Fruit fly (Drosophila melanogaster): Measurements from ENCODE around the gene gb.

The gb gene

dm6 chr3R:27109458-27109857 lies 2.6 kb downstream of the gb start:
- TF ChIP-seq rn (GFP tag; IDR thresholded peaks at IDR 0.05) (no peak), CG8159 (tag; optimal IDR thresholded peaks at IDR 0.05) (no peak), fd96Ca (GFP tag; IDR thresholded peaks at IDR 0.05) (no peak), CG17806 (tag; optimal IDR thresholded peaks at IDR 0.05) (no peak), Ets98B (GFP tag; IDR thresholded peaks at IDR 0.05) (no peak), CG10348 (GFP tag; IDR thresholded peaks at IDR 0.05) (no peak), D1 (tag; optimal IDR thresholded peaks at IDR 0.05) (no peak), Snoo (tag; optimal IDR thresholded peaks at IDR 0.05) (no peak)

dm6 chr3R:27108111-27108510 lies 4.0 kb downstream of the gb start:
- TF ChIP-seq fd96Ca (GFP tag; IDR thresholded peaks at IDR 0.05) = no peak
- TF ChIP-seq CG9948 (tag; optimal IDR thresholded peaks at IDR 0.05) = no peak
- TF ChIP-seq Ets98B (GFP tag; IDR thresholded peaks at IDR 0.05) = no peak

- TF ChIP-seq fd96Ca (GFP tag; IDR thresholded peaks at IDR 0.05) (no peak), CG10348 (GFP tag; IDR thresholded peaks at IDR 0.05) (no peak), D1 (tag; optimal IDR thresholded peaks at IDR 0.05) (no peak), gl (tag; optimal IDR thresholded peaks at IDR 0.05) (no peak), CG14655 (GFP tag; optimal IDR thresholded peaks at IDR 0.05) (no peak), Pif1B (GFP tag; optimal IDR thresholded peaks at IDR 0.05) (no peak), CG12605 (GFP tag; IDR thresholded peaks at IDR 0.05) (no peak), CG17806 (tag; optimal IDR thresholded peaks at IDR 0.05) (no peak), CG34367 (tag; optimal IDR thresholded peaks at IDR 0.05) (no peak), CG4496 (GFP tag; IDR thresholded peaks at IDR 0.05) (no peak), Pif1A (GFP tag; optimal IDR thresholded peaks at IDR 0.05) (no peak), Snoo (tag; optimal IDR thresholded peaks at IDR 0.05) (no peak), CG15710 (tag; optimal IDR thresholded peaks at IDR 0.05) (no peak), CG9948 (tag; optimal IDR thresholded peaks at IDR 0.05) (no peak), EcR (GFP tag; optimal IDR thresholded peaks at IDR 0.05) (no peak), CG8301 (tag; optimal IDR thresholded peaks at IDR 0.05) (no peak), Ets98B (GFP tag; IDR thresholded peaks at IDR 0.05) (no peak), CG8159 (tag; optimal IDR thresholded peaks at IDR 0.05) (no peak), CG13204 (GFP tag; optimal IDR thresholded peaks at IDR 0.05) (no peak), CG32121 (GFP tag; IDR thresholded peaks at IDR 0.05) (no peak)
These were observed 5.9 kb downstream of the gb start, which contains the start of gene CAH9 for dm6 chr3R:27106134-27106694. Gene CAH9, minus strand, starts transcription at chr3R:27106184.

- TF ChIP-seq Snoo (tag; optimal IDR thresholded peaks at IDR 0.05) (no peak), CG12605 (GFP tag; IDR thresholded peaks at IDR 0.05) (no peak), CG9948 (tag; optimal IDR thresholded peaks at IDR 0.05) (no peak), CG8301 (tag; optimal IDR thresholded peaks at IDR 0.05) (no peak), CG14655 (GFP tag; optimal IDR thresholded peaks at IDR 0.05) (no peak), CG15710 (tag; optimal IDR thresholded peaks at IDR 0.05) (no peak), CG13204 (GFP tag; optimal IDR thresholded peaks at IDR 0.05) (no peak), gl (tag; optimal IDR thresholded peaks at IDR 0.05) (no peak), CG17806 (tag; optimal IDR thresholded peaks at IDR 0.05) (no peak), rn (GFP tag; IDR thresholded peaks at IDR 0.05) (no peak), Ets98B (GFP tag; IDR thresholded peaks at IDR 0.05) (no peak), fd96Ca (GFP tag; IDR thresholded peaks at IDR 0.05) (no peak), D1 (tag; optimal IDR thresholded peaks at IDR 0.05) (no peak), CG32121 (GFP tag; IDR thresholded peaks at IDR 0.05) (no peak), Pif1B (GFP tag; optimal IDR thresholded peaks at IDR 0.05) (no peak)
These were observed 6.6 kb downstream of the gb start for dm6 chr3R:27105439-27105838.

dm6 chr3R:27100930-27101329 lies 11.1 kb downstream of the gb start, which contains the start of gene Jhbp11:
Gene Jhbp11, plus strand, starts transcription at chr3R:27101230.
- TF ChIP-seq CG13204 (GFP tag; optimal IDR thresholded peaks at IDR 0.05) = no peak
- peak; percentile 28 for TF ChIP-seq CG8159 (tag; optimal IDR thresholded peaks at IDR 0.05)
- TF ChIP-seq EcR (GFP tag; optimal IDR thresholded peaks at IDR 0.05) = no peak
- TF ChIP-seq CG14655 (GFP tag; optimal IDR thresholded peaks at IDR 0.05) = peak; percentile 15
- peak; percentile 14 for TF ChIP-seq CG17806 (tag; optimal IDR thresholded peaks at IDR 0.05)

dm6 chr3R:27099579-27099978 lies 12.5 kb downstream of the gb start, which contains the start of gene eater:
Gene eater, minus strand, starts transcription at chr3R:27099679.
- TF ChIP-seq gl (tag; optimal IDR thresholded peaks at IDR 0.05) = no peak
- TF ChIP-seq CG8159 (tag; optimal IDR thresholded peaks at IDR 0.05) = no peak
- TF ChIP-seq CG8301 (tag; optimal IDR thresholded peaks at IDR 0.05) = no peak
- TF ChIP-seq CG12605 (GFP tag; IDR thresholded peaks at IDR 0.05) = no peak
- TF ChIP-seq Snoo (tag; optimal IDR thresholded peaks at IDR 0.05) = no peak
- TF ChIP-seq Pif1B (GFP tag; optimal IDR thresholded peaks at IDR 0.05) = no peak
- TF ChIP-seq CG15710 (tag; optimal IDR thresholded peaks at IDR 0.05) = no peak
- TF ChIP-seq Pif1A (GFP tag; optimal IDR thresholded peaks at IDR 0.05) = no peak
- TF ChIP-seq D1 (tag; optimal IDR thresholded peaks at IDR 0.05) = no peak
- TF ChIP-seq CG17806 (tag; optimal IDR thresholded peaks at IDR 0.05) = no peak
- TF ChIP-seq rn (GFP tag; IDR thresholded peaks at IDR 0.05) = no peak

- no peak for TF ChIP-seq CG4496 (GFP tag; IDR thresholded peaks at IDR 0.05)
- no peak for TF ChIP-seq D1 (tag; optimal IDR thresholded peaks at IDR 0.05)
- TF ChIP-seq CG8159 (tag; optimal IDR thresholded peaks at IDR 0.05) = no peak
- TF ChIP-seq CG17806 (tag; optimal IDR thresholded peaks at IDR 0.05) = no peak
- TF ChIP-seq gl (tag; optimal IDR thresholded peaks at IDR 0.05) = no peak
- no peak for TF ChIP-seq CG12605 (GFP tag; IDR thresholded peaks at IDR 0.05)
- TF ChIP-seq Ets98B (GFP tag; IDR thresholded peaks at IDR 0.05) = no peak
These were observed 13.4 kb downstream of the gb start for dm6 chr3R:27098638-27099037.
